Worm (Caenorhabditis elegans) whole organism, L2 larva: ENCODE measurements around the gene T12D8.5.

ENCODE experiments used
- ama-1 ChIP-seq: fragments of 150-350 bp; optimal IDR thresholded peaks from 2 replicates; lab custom pipeline; 2018; ENCODE audit warnings: inconsistent platforms
- ceh-16 ChIP-seq: fragments of 150-350 bp; optimal IDR thresholded peaks from 2 replicates; lab custom pipeline; 2014; ENCODE audit warnings: missing biosample characterization, missing genetic modification characterization
- ceh-82 ChIP-seq: fragments of 150-350 bp; optimal IDR thresholded peaks from 2 replicates; lab custom pipeline; 2014; ENCODE audit warnings: missing biosample characterization, missing genetic modification characterization
- egl-27 ChIP-seq: sonication (generic microtip); optimal IDR thresholded peaks from 3 replicates; lab custom pipeline; 2017; ENCODE audit warnings: missing biosample characterization, missing genetic modification reagents, missing genetic modification characterization
- lsy-2 ChIP-seq, 2 experiments: fragments of 150-350 bp in 1 of 2; sonication (generic microtip) in 1 of 2; optimal IDR thresholded peaks; 2 replicates each; lab custom pipeline; 2014 to 2017; ENCODE audit warnings: missing biosample characterization in 2 of 2, missing genetic modification characterization in 2 of 2
- mab-5 ChIP-seq: fragments of 150-350 bp; optimal IDR thresholded peaks from 2 replicates; lab custom pipeline; 2014; ENCODE audit warnings: missing biosample characterization, missing genetic modification characterization
- nhr-12 ChIP-seq: fragments of 150-350 bp; optimal IDR thresholded peaks from 2 replicates; lab custom pipeline; 2014; ENCODE audit warnings: missing biosample characterization, missing genetic modification characterization
- sma-9 ChIP-seq, 2 experiments: fragments of 150-350 bp in 1 of 2; sonication (generic microtip) in 1 of 2; optimal IDR thresholded peaks; 2 replicates each; lab custom pipeline; 2014 to 2016; ENCODE audit warnings: missing genetic modification characterization in 2 of 2, mild to moderate bottlenecking in 1 of 2, missing biosample characterization in 1 of 2, missing compliant biosample characterization in 1 of 2, missing genetic modification reagents in 1 of 2, moderate library complexity in 1 of 2
- unc-39 ChIP-seq: fragments of 150-350 bp; optimal IDR thresholded peaks from 2 replicates; lab custom pipeline; 2014; ENCODE audit warnings: missing biosample characterization, missing genetic modification characterization
- zag-1 ChIP-seq: fragments of 150-350 bp; optimal IDR thresholded peaks from 2 replicates; lab custom pipeline; 2014; ENCODE audit warnings: missing biosample characterization, missing genetic modification characterization

DNA sequence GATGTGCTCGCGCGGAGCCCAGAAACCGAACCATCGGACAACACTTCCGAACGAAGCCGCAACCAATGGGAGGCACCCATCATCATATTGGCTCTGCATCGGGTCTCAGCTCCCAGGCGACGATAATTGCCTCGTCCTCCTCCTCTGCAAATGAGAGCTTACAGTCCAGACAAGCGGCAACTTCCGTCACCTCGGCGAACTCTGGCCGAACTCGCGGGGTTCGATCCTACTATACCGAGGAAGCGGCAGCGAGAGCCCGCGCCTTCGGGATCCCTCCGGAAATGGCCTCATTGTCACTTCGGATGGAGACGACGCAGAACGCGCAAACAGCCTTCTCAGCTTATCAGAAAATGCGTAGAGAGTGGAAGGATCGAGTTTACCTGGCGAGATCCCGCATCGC is 28.4 kb upstream of the T12D8.5 start:
- TF ChIP-seq ceh-16 (no peak), nhr-12 (tag; lab: Kevin White, UChicago) (no peak), ama-1 (lab: Kevin White, UChicago) (no peak), unc-39 (tag; lab: Kevin White, UChicago) (no peak), mab-5 (tag; lab: Kevin White, UChicago) (no peak), ceh-82 (tag; lab: Kevin White, UChicago) (no peak), lsy-2 (tag; optimal IDR thresholded peaks at IDR 0.05; lab: Kevin White, UChicago) (no peak), zag-1 (tag; lab: Kevin White, UChicago) (no peak), sma-9 (GFP tag; optimal IDR thresholded peaks at IDR 0.05; lab: Kevin White, UChicago) (no peak), sma-9 (tag; optimal IDR thresholded peaks at IDR 0.05; lab: Kevin White, UChicago) (no peak), egl-27 (tag; lab: Kevin White, UChicago) (no peak)
